Fruit fly (Drosophila melanogaster): Measurements from ENCODE around the gene stc.

stc gene

dm6 chr2L:15113234-15113916 is at the start of gene stc (continued):
- TF ChIP-seq Dfd (GFP tag; optimal IDR thresholded peaks at IDR 0.05) (no peak), CrebB (tag; optimal IDR thresholded peaks at IDR 0.05) (peak; percentile 34), Sin3A (optimal IDR thresholded peaks at IDR 0.05) (peak; percentile 55), CG4424 (GFP tag; optimal IDR thresholded peaks at IDR 0.05) (peak; percentile 38), CG9932 (GFP tag; IDR thresholded peaks at IDR 0.05) (peak; percentile 69), Mad (GFP tag; optimal IDR thresholded peaks at IDR 0.05) (peak; percentile 66), schlank (tag; optimal IDR thresholded peaks at IDR 0.05) (no peak), Elba2 (GFP tag; optimal IDR thresholded peaks at IDR 0.05) (peak; percentile 44), CkIIα-i1 (GFP tag; IDR thresholded peaks at IDR 0.05) (no peak), Bgb (GFP tag; IDR thresholded peaks at IDR 0.05; ENCODE audit: partially characterized antibody) (peak; percentile 88), CG16813 (GFP tag; IDR thresholded peaks at IDR 0.05; ENCODE audit: partially characterized antibody) (peak; percentile 75), Usf (GFP tag; optimal IDR thresholded peaks at IDR 0.05) (no peak), sr (GFP tag; IDR thresholded peaks at IDR 0.05) (no peak), HmgZ (tag; optimal IDR thresholded peaks at IDR 0.05) (peak; percentile 82), Atf6 (GFP tag; IDR thresholded peaks at IDR 0.05) (no peak), ssp (GFP tag; IDR thresholded peaks at IDR 0.05) (no peak), CG1792 (GFP tag; optimal IDR thresholded peaks at IDR 0.05) (peak; percentile 52), Hsf (GFP tag; optimal IDR thresholded peaks at IDR 0.05) (peak; percentile 58), phol (tag; optimal IDR thresholded peaks at IDR 0.05) (peak; percentile 50), Opbp (GFP tag; IDR thresholded peaks at IDR 0.05; ENCODE audit: partially characterized antibody) (peak; percentile 85), CG11456 (GFP tag; IDR thresholded peaks at IDR 0.05) (peak; percentile 76), tap (tag; optimal IDR thresholded peaks at IDR 0.05) (no peak), tna (GFP tag; IDR thresholded peaks at IDR 0.05; ENCODE audit: partially characterized antibody) (peak; percentile 61; the same call in 1 of the 2 replicates)

- TF ChIP-seq Myb (GFP tag; optimal IDR thresholded peaks at IDR 0.05), result no peak
- TF ChIP-seq CG8290 (GFP tag; optimal IDR thresholded peaks at IDR 0.05), result no peak
- TF ChIP-seq CG8290 (tag; optimal IDR thresholded peaks at IDR 0.05), result peak in 1 of 2 experiments; percentile 22
- TF ChIP-seq CG18599 (GFP tag; optimal IDR thresholded peaks at IDR 0.05), result no peak
- TF ChIP-seq CG7745 (tag; optimal IDR thresholded peaks at IDR 0.05), result peak; percentile 5
- peak; percentile 74 for TF ChIP-seq Med (GFP tag)
- TF ChIP-seq CG2116 (GFP tag; optimal IDR thresholded peaks at IDR 0.05), result no peak
- TF ChIP-seq Doc3 (GFP tag; IDR thresholded peaks at IDR 0.05; ENCODE audit: partially characterized antibody), result 0 out of 3 replicates have a peak, but pooled peaks have one; percentile 33
- TF ChIP-seq CG16779 (GFP tag; IDR thresholded peaks at IDR 0.05), result 0 out of 2 replicates have a peak, but pooled peaks have one; percentile 51
- peak; percentile 97 for TF ChIP-seq CG12769 (tag; optimal IDR thresholded peaks at IDR 0.05)
- TF ChIP-seq exex (tag; optimal IDR thresholded peaks at IDR 0.05), result peak; percentile 84
- TF ChIP-seq pros (GFP tag; optimal IDR thresholded peaks at IDR 0.05), result peak; percentile 26
- TF ChIP-seq row (GFP tag; IDR thresholded peaks at IDR 0.05), result no peak
- TF ChIP-seq Vsx1 (GFP tag; optimal IDR thresholded peaks at IDR 0.05), result peak; percentile 77
- peak; percentile 54; the same call in 1 of the 3 replicates for TF ChIP-seq ci (GFP tag; IDR thresholded peaks at IDR 0.05)
- no peak for TF ChIP-seq Tbp (GFP tag; optimal IDR thresholded peaks at IDR 0.05)
- peak; percentile 4 for TF ChIP-seq CG15514 (GFP tag; optimal IDR thresholded peaks at IDR 0.05)
- TF ChIP-seq Adf1 (GFP tag; IDR thresholded peaks at IDR 0.05), result peak; percentile 22; the same call in 1 of the 2 replicates
- no peak for TF ChIP-seq Hsf (GFP tag; optimal IDR thresholded peaks at IDR 0.05)
- TF ChIP-seq sc (optimal IDR thresholded peaks at IDR 0.05), result no peak
- no peak for TF ChIP-seq sc (GFP tag; optimal IDR thresholded peaks at IDR 0.05)
- TF ChIP-seq Stat92E (GFP tag; optimal IDR thresholded peaks at IDR 0.05), result no peak
- peak; percentile 17 for TF ChIP-seq cwo (GFP tag; optimal IDR thresholded peaks at IDR 0.05)
- TF ChIP-seq CG10543 (GFP tag; optimal IDR thresholded peaks at IDR 0.05), result peak; percentile 62
- 0 out of 3 replicates have a peak, but pooled peaks have one; percentile 17 for TF ChIP-seq Dbx (GFP tag; IDR thresholded peaks at IDR 0.05)
- no peak for TF ChIP-seq CG33557 (GFP tag; optimal IDR thresholded peaks at IDR 0.05)
- TF ChIP-seq Pdp1 (GFP tag; optimal IDR thresholded peaks at IDR 0.05), result peak in 1 of 2 experiments; percentile 72
- peak; percentile 85 for TF ChIP-seq sd (tag; optimal IDR thresholded peaks at IDR 0.05)
Observed at dm6 chr2L:15065663-15066062, 47.6 kb upstream of the stc start.

Measured in whole organism, embryonic.